Fruit fly (Drosophila melanogaster): Measurements from ENCODE around the gene CG3706.

CG3706 gene

DNA sequence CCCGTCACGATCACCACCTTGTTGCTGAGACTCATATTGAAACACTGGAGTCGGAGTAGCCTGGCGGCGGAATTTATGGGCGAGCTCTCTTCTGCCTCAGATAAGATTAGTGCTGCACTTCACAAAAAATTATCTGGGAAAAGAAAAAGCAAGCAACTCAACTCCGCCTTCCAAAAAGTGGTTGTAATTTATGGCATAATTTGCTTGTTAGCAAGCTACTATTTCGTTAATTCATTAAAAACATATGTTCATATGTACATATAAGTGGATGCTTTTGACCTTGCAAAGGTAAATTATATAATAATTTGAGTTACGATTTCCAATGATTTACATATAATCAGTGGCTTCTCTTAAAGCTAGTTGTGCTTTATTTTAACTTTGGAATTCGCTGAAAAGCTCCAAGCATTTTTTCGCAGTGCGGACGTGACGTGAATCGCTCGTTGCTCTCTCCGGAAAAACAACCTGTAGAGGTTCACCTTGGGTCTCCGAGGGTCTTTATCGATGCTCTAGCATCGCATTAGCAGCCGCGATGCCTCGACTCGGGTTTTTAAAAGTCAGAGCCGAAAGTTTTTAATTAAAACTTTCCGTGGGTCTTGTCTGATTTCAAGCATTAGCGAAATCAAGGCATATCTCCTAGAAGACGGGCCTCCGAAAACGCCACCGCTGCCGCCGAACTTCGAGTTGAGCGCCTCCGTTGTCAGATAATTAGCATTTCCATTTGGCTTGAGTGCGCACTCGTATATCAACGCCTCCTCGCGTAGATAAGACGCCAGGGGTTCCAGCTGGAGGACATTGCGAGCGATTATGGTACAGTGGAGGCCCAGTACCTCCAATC is 15.4 kb upstream of the CG3706 start, which contains the start of gene CG3699 (continued):
- TF ChIP-seq Dref (GFP tag; IDR thresholded peaks at IDR 0.05): no peak
- no peak for TF ChIP-seq vfl (GFP tag; optimal IDR thresholded peaks at IDR 0.05)
- no peak for TF ChIP-seq eyg (GFP tag; optimal IDR thresholded peaks at IDR 0.05)
- no peak for TF ChIP-seq MESR4 (GFP tag; optimal IDR thresholded peaks at IDR 0.05)
- no peak for TF ChIP-seq ara (GFP tag; IDR thresholded peaks at IDR 0.05)
- peak; percentile 68 for TF ChIP-seq Med (GFP tag)
- no peak for TF ChIP-seq disco-r (GFP tag; optimal IDR thresholded peaks at IDR 0.05)
- TF ChIP-seq org-1 (GFP tag; optimal IDR thresholded peaks at IDR 0.05): peak; percentile 19
- no peak; the same call in 1 of the 2 replicates for TF ChIP-seq CG7372 (GFP tag; IDR thresholded peaks at IDR 0.05)
- no peak for TF ChIP-seq CG7271 (tag; optimal IDR thresholded peaks at IDR 0.05)
- no peak for TF ChIP-seq CG30020 (tag; optimal IDR thresholded peaks at IDR 0.05)
- 0 out of 2 replicates have a peak, but pooled peaks have one; percentile 10 for TF ChIP-seq CG14441 (GFP tag; IDR thresholded peaks at IDR 0.05)
- TF ChIP-seq CG13624 (GFP tag; optimal IDR thresholded peaks at IDR 0.05): no peak
- no peak for TF ChIP-seq Elba2 (GFP tag; optimal IDR thresholded peaks at IDR 0.05)
- TF ChIP-seq row (GFP tag; IDR thresholded peaks at IDR 0.05): peak; percentile 78
- peak; percentile 54 for TF ChIP-seq GATAe (GFP tag; conservative IDR thresholded peaks at IDR 0.05)
- TF ChIP-seq CG8924 (tag; optimal IDR thresholded peaks at IDR 0.05): peak; percentile 51
- TF ChIP-seq Ssrp (tag; optimal IDR thresholded peaks at IDR 0.05): no peak
- TF ChIP-seq CG11504 (tag; optimal IDR thresholded peaks at IDR 0.05): peak; percentile 66
- TF ChIP-seq NK7.1 (GFP tag; optimal IDR thresholded peaks at IDR 0.05): no peak
- peak; percentile 15 for TF ChIP-seq fd96Cb (tag; optimal IDR thresholded peaks at IDR 0.05)
- peak; percentile 44 for TF ChIP-seq CG10543 (GFP tag; optimal IDR thresholded peaks at IDR 0.05)
- no peak for TF ChIP-seq CG3726 (GFP tag; IDR thresholded peaks at IDR 0.05)
- TF ChIP-seq CG5180 (GFP tag; optimal IDR thresholded peaks at IDR 0.05): no peak
- peak; percentile 58 for TF ChIP-seq CG13424 (tag; optimal IDR thresholded peaks at IDR 0.05)
- TF ChIP-seq tup (GFP tag; optimal IDR thresholded peaks at IDR 0.05): no peak
- TF ChIP-seq Sry-δ (GFP tag; optimal IDR thresholded peaks at IDR 0.05): no peak
- no peak for TF ChIP-seq CG17186 (GFP tag; optimal IDR thresholded peaks at IDR 0.05)
- no peak for TF ChIP-seq esg (GFP tag; conservative IDR thresholded peaks at IDR 0.05)
- no peak for TF ChIP-seq Drgx (GFP tag; IDR thresholded peaks at IDR 0.05)
- no peak for TF ChIP-seq CG8388 (GFP tag; optimal IDR thresholded peaks at IDR 0.05)
- TF ChIP-seq az2 (GFP tag; optimal IDR thresholded peaks at IDR 0.05): peak; percentile 6
- peak; percentile 26; the same call in 1 of the 2 replicates for TF ChIP-seq CG9215 (GFP tag; IDR thresholded peaks at IDR 0.05)
- TF ChIP-seq ewg (GFP tag; optimal IDR thresholded peaks at IDR 0.05): no peak
- peak; percentile 47 for TF ChIP-seq zfh2 (GFP tag; optimal IDR thresholded peaks at IDR 0.05)
- TF ChIP-seq al (GFP tag; IDR thresholded peaks at IDR 0.05): peak; percentile 32; the same call in 1 of the 2 replicates
- TF ChIP-seq BEAF-32 (GFP tag; optimal IDR thresholded peaks at IDR 0.05): no peak
- no peak for TF ChIP-seq CG8944 (GFP tag; optimal IDR thresholded peaks at IDR 0.05)
- TF ChIP-seq dysf (GFP tag; IDR thresholded peaks at IDR 0.05): peak; percentile 65; the same call in 2 of the 3 replicates
- TF ChIP-seq PHDP (tag; optimal IDR thresholded peaks at IDR 0.05): peak; percentile 50
- TF ChIP-seq oc (tag; optimal IDR thresholded peaks at IDR 0.05): no peak
- peak; percentile 77 for TF ChIP-seq CG2678 (tag; optimal IDR thresholded peaks at IDR 0.05)
- peak; percentile 30 for TF ChIP-seq CG13894 (tag; optimal IDR thresholded peaks at IDR 0.05)
- TF ChIP-seq dpn (GFP tag; optimal IDR thresholded peaks at IDR 0.05): peak; percentile 30 to 33
- TF ChIP-seq zf30C (GFP tag; optimal IDR thresholded peaks at IDR 0.05): peak; percentile 41
- peak; percentile 58 for TF ChIP-seq sens (GFP tag)
- TF ChIP-seq CG15011 (GFP tag; optimal IDR thresholded peaks at IDR 0.05): no peak
- no peak for TF ChIP-seq Dll (GFP tag; IDR thresholded peaks at IDR 0.05; ENCODE audit: partially characterized antibody)
- TF ChIP-seq CG2712 (tag; optimal IDR thresholded peaks at IDR 0.05): peak; percentile 42

All from whole organism, embryonic.